Fruit fly (Drosophila melanogaster) whole organism, embryonic: ENCODE measurements around the gene Polr2M.

Experiments used
- Antp ChIP-seq: fragments of 200-800 bp; sonication (Bioruptor generic); optimal IDR thresholded peaks from 3 replicates; lab custom pipeline; 2016; ENCODE audit warnings: missing biosample characterization, missing genetic modification characterization
- Bdp1 ChIP-seq: fragments of 200-800 bp; sonication (Bioruptor generic); optimal IDR thresholded peaks from 3 replicates; lab custom pipeline; 2016; ENCODE audit warnings: missing biosample characterization, missing genetic modification characterization
- Blimp-1 ChIP-seq: fragments of 200-800 bp; sonication (Bioruptor generic); optimal IDR thresholded peaks from 3 replicates; lab custom pipeline; 2018; ENCODE audit warnings: missing biosample characterization, missing genetic modification characterization, mild to moderate bottlenecking, moderate library complexity, missing genetic modification reagents
- C15 ChIP-seq: fragments of 200-800 bp; sonication (Bioruptor generic); IDR thresholded peaks from 3 replicates; pipeline ENCODE4 v1.3.6; 2022; ENCODE audit warnings: missing biosample characterization, missing genetic modification characterization
- CG11247 ChIP-seq: fragments of 200-800 bp; sonication (Bioruptor generic); IDR thresholded peaks from 2 replicates; pipeline ENCODE4 v1.3.6; 2022; ENCODE audit warnings: missing biosample characterization, missing genetic modification characterization
- CG13775 ChIP-seq: fragments of 200-800 bp; sonication (Bioruptor generic); optimal IDR thresholded peaks from 3 replicates; lab custom pipeline; 2017; ENCODE audit warnings: missing biosample characterization, mild to moderate bottlenecking, missing genetic modification characterization
- CG14050 ChIP-seq: fragments of 200-800 bp; sonication (Bioruptor generic); IDR thresholded peaks from 3 replicates; pipeline ENCODE4 v1.3.6; 2022; ENCODE audit warnings: missing biosample characterization, missing genetic modification characterization
- CG14965 ChIP-seq: fragments of 200-800 bp; sonication (Bioruptor generic); optimal IDR thresholded peaks from 2 replicates; lab custom pipeline; 2016; ENCODE audit warnings: missing biosample characterization, missing genetic modification characterization, borderline replicate concordance
- CG1602 ChIP-seq: fragments of 200-800 bp; sonication (Bioruptor generic); optimal IDR thresholded peaks from 3 replicates; lab custom pipeline; 2016; ENCODE audit warnings: missing biosample characterization, missing genetic modification characterization
- CG16813 ChIP-seq: fragments of 200-800 bp; sonication (Bioruptor generic); IDR thresholded peaks from 3 replicates; pipeline ENCODE4 v1.3.6; 2022; ENCODE audit warnings: missing biosample characterization, missing genetic modification characterization; ENCODE audit not compliant: partially characterized antibody
- CG2712 ChIP-seq: fragments of 200-800 bp; optimal IDR thresholded peaks from 3 replicates; lab custom pipeline; 2019; ENCODE audit warnings: missing biosample characterization, mild to moderate bottlenecking, missing genetic modification characterization, moderate library complexity
- CG31388 ChIP-seq: fragments of 200-800 bp; sonication (Bioruptor generic); optimal IDR thresholded peaks from 2 replicates; lab custom pipeline; 2016; ENCODE audit warnings: missing biosample characterization, missing genetic modification characterization
- CG3281 ChIP-seq: fragments of 200-800 bp; sonication (Bioruptor generic); optimal IDR thresholded peaks from 3 replicates; lab custom pipeline; 2017; ENCODE audit warnings: missing biosample characterization, mild to moderate bottlenecking, missing genetic modification characterization
- CG3726 ChIP-seq: fragments of 200-800 bp; sonication (Bioruptor generic); IDR thresholded peaks from 3 replicates; pipeline ENCODE4, ENCODE4 v1.3.6; 2022; ENCODE audit warnings: missing biosample characterization, missing genetic modification characterization
- CG43689 ChIP-seq: fragments of 200-800 bp; sonication (Bioruptor generic); IDR thresholded peaks from 2 replicates; pipeline ENCODE4 v1.3.6; 2022; ENCODE audit warnings: missing biosample characterization, missing genetic modification characterization
- CG6272 ChIP-seq: fragments of 200-800 bp; sonication (Bioruptor generic); IDR thresholded peaks from 2 replicates; pipeline ENCODE4 v1.3.6; 2022; ENCODE audit warnings: missing biosample characterization, missing genetic modification characterization
- CG7963 ChIP-seq: fragments of 200-800 bp; sonication (Bioruptor generic); IDR thresholded peaks from 3 replicates; pipeline ENCODE4 v1.3.6; 2022; ENCODE audit warnings: missing biosample characterization, missing genetic modification characterization; ENCODE audit not compliant: partially characterized antibody
- CG8089 ChIP-seq: fragments of 200-800 bp; sonication (Bioruptor generic); optimal IDR thresholded peaks from 3 replicates; lab custom pipeline; 2016; ENCODE audit warnings: missing biosample characterization, missing genetic modification characterization
- CHES-1-like ChIP-seq: fragments of 200-800 bp; sonication (Bioruptor generic); optimal IDR thresholded peaks from 2 replicates; lab custom pipeline; 2016; ENCODE audit warnings: missing biosample characterization, missing genetic modification characterization
- GATAe ChIP-seq: fragments of 200-800 bp; sonication (Bioruptor generic); conservative IDR thresholded peaks from 2 replicates; pipeline ENCODE4 v1.3.6; 2022; ENCODE audit warnings: missing biosample characterization, missing genetic modification characterization
- Gsc ChIP-seq: fragments of 200-800 bp; sonication (Bioruptor generic); IDR thresholded peaks from 2 replicates; pipeline ENCODE4 v1.3.6; 2022; ENCODE audit warnings: missing biosample characterization, missing genetic modification characterization
- HmgD ChIP-seq: fragments of 200-800 bp; sonication (Bioruptor generic); optimal IDR thresholded peaks from 3 replicates; lab custom pipeline; 2016; ENCODE audit warnings: missing biosample characterization, missing genetic modification characterization
- Hsf ChIP-seq: fragments of 200-800 bp; sonication (Bioruptor generic); optimal IDR thresholded peaks from 3 replicates; lab custom pipeline; 2016; ENCODE audit warnings: missing biosample characterization, missing genetic modification characterization
- Mad ChIP-seq: fragments of 200-800 bp; sonication (Bioruptor generic); optimal IDR thresholded peaks from 2 replicates; lab custom pipeline; 2016; ENCODE audit warnings: missing biosample characterization, missing genetic modification characterization
- Nf-YC ChIP-seq: fragments of 200-800 bp; optimal IDR thresholded peaks from 3 replicates; lab custom pipeline; 2019; ENCODE audit warnings: missing biosample characterization, mild to moderate bottlenecking, missing genetic modification characterization, moderate library complexity
- Ravus ChIP-seq: fragments of 200-800 bp; sonication (Bioruptor generic); IDR thresholded peaks from 2 replicates; pipeline ENCODE4 v1.3.6; 2022; ENCODE audit warnings: missing biosample characterization, missing genetic modification characterization
- Scr ChIP-seq: fragments of 200-800 bp; sonication (Bioruptor generic); IDR thresholded peaks from 2 replicates; pipeline ENCODE4 v1.3.6; 2022; ENCODE audit warnings: missing biosample characterization, missing genetic modification characterization; ENCODE audit not compliant: partially characterized antibody
- Side ChIP-seq: fragments of 200-800 bp; sonication (Bioruptor generic); optimal IDR thresholded peaks from 2 replicates; lab custom pipeline; 2016; ENCODE audit warnings: missing biosample characterization, missing genetic modification characterization
- Taf1 ChIP-seq: fragments of 200-800 bp; sonication (Bioruptor generic); IDR thresholded peaks from 2 replicates; pipeline ENCODE4 v1.3.6; 2022; ENCODE audit warnings: missing biosample characterization, missing genetic modification characterization
- Xbp1 ChIP-seq: fragments of 200-800 bp; sonication (Bioruptor generic); optimal IDR thresholded peaks from 3 replicates; lab custom pipeline; 2016; ENCODE audit warnings: missing biosample characterization, mild to moderate bottlenecking, missing genetic modification characterization
- ap ChIP-seq: fragments of 200-800 bp; sonication (Bioruptor generic); IDR thresholded peaks from 2 replicates; pipeline ENCODE4 v1.3.6; 2022; ENCODE audit warnings: missing biosample characterization, missing genetic modification characterization
- chif ChIP-seq, 2 experiments: fragments of 200-800 bp; sonication (Bioruptor generic); optimal IDR thresholded peaks; 3 replicates each; lab custom pipeline; 2016; ENCODE audit warnings: missing biosample characterization in 2 of 2, missing genetic modification characterization in 2 of 2
- chinmo ChIP-seq: fragments of 200-800 bp; sonication (Bioruptor generic); IDR thresholded peaks from 4 replicates; pipeline ENCODE4 v1.3.6; 2022; ENCODE audit warnings: missing biosample characterization, missing genetic modification characterization; ENCODE audit not compliant: partially characterized antibody
- fru ChIP-seq: fragments of >200 bp; optimal IDR thresholded peaks from 2 replicates; lab custom pipeline; 2017
- gcm ChIP-seq: fragments of 200-800 bp; sonication (Bioruptor generic); optimal IDR thresholded peaks from 2 replicates; lab custom pipeline; 2019; ENCODE audit warnings: missing biosample characterization, mild to moderate bottlenecking, missing genetic modification characterization, moderate library complexity
- gt ChIP-seq: fragments of 200-800 bp; sonication (Bioruptor generic); IDR thresholded peaks from 2 replicates; pipeline ENCODE4 v1.3.6; 2022; ENCODE audit warnings: missing biosample characterization, missing genetic modification characterization
- hkb ChIP-seq, 2 experiments: fragments of 200-800 bp in 1 of 2; fragments of >200 bp in 1 of 2; sonication (Bioruptor generic) in 1 of 2; IDR thresholded peaks in 1 of 2; optimal IDR thresholded peaks in 1 of 2; 2 replicates each; pipeline versions ENCODE4 v1.3.6 to Lab custom; 2017 to 2022; ENCODE audit warnings: missing biosample characterization in 1 of 2, missing genetic modification characterization in 1 of 2
- knrl ChIP-seq: fragments of 200-800 bp; sonication (Bioruptor generic); IDR thresholded peaks from 3 replicates; pipeline ENCODE4 v1.3.6; 2022; ENCODE audit warnings: missing biosample characterization, missing genetic modification characterization; ENCODE audit not compliant: partially characterized antibody
- maf-S ChIP-seq: fragments of 200-800 bp; sonication (Bioruptor generic); optimal IDR thresholded peaks from 2 replicates; lab custom pipeline; 2016; ENCODE audit warnings: missing biosample characterization, missing genetic modification characterization
- mirr ChIP-seq: fragments of 200-800 bp; sonication (Bioruptor generic); optimal IDR thresholded peaks from 3 replicates; lab custom pipeline; 2018; ENCODE audit warnings: missing biosample characterization, mild to moderate bottlenecking, missing genetic modification characterization
- nau ChIP-seq: fragments of 200-800 bp; sonication (Bioruptor generic); optimal IDR thresholded peaks from 3 replicates; lab custom pipeline; 2017; ENCODE audit warnings: missing biosample characterization, mild to moderate bottlenecking, missing genetic modification characterization, missing genetic modification reagents
- odd ChIP-seq: fragments of 200-800 bp; sonication (Bioruptor generic); optimal IDR thresholded peaks from 2 replicates; lab custom pipeline; 2017; ENCODE audit warnings: missing biosample characterization, mild to moderate bottlenecking, missing genetic modification characterization
- peb ChIP-seq: fragments of 200-800 bp; sonication (Bioruptor generic); IDR thresholded peaks from 2 replicates; pipeline ENCODE4 v1.3.6; 2022; ENCODE audit warnings: missing biosample characterization, missing genetic modification characterization
- pfk ChIP-seq: fragments of 200-800 bp; sonication (Bioruptor generic); optimal IDR thresholded peaks from 2 replicates; lab custom pipeline; 2018; ENCODE audit warnings: missing biosample characterization, mild to moderate bottlenecking, missing genetic modification characterization, moderate library complexity
- pzg ChIP-seq: fragments of 200-800 bp; sonication (Bioruptor generic); optimal IDR thresholded peaks from 3 replicates; lab custom pipeline; 2018; ENCODE audit warnings: missing biosample characterization, mild to moderate bottlenecking, missing genetic modification characterization, moderate library complexity
- slbo ChIP-seq: fragments of 200-800 bp; sonication (Bioruptor generic); IDR thresholded peaks from 2 replicates; pipeline ENCODE4 v1.3.6; 2022; ENCODE audit warnings: missing biosample characterization, missing genetic modification characterization
- ssp ChIP-seq: fragments of 200-800 bp; sonication (Bioruptor generic); IDR thresholded peaks from 2 replicates; pipeline ENCODE4 v1.3.6; 2022; ENCODE audit warnings: missing biosample characterization, missing genetic modification characterization
- tna ChIP-seq: fragments of 200-800 bp; sonication (Bioruptor generic); IDR thresholded peaks from 2 replicates; pipeline ENCODE4 v1.3.6; 2022; ENCODE audit warnings: missing biosample characterization, missing genetic modification characterization; ENCODE audit not compliant: partially characterized antibody
- twi ChIP-seq: fragments of 200-800 bp; optimal IDR thresholded peaks from 2 replicates; lab custom pipeline; 2019; ENCODE audit warnings: missing biosample characterization, mild to moderate bottlenecking, missing genetic modification characterization, moderate library complexity
- unpg ChIP-seq: fragments of 200-800 bp; sonication (Bioruptor generic); optimal IDR thresholded peaks from 3 replicates; lab custom pipeline; 2018; ENCODE audit warnings: missing biosample characterization, mild to moderate bottlenecking, missing genetic modification characterization, moderate library complexity
- wek ChIP-seq: fragments of 200-800 bp; sonication (Bioruptor generic); optimal IDR thresholded peaks from 3 replicates; lab custom pipeline; 2018; ENCODE audit warnings: missing biosample characterization, mild to moderate bottlenecking, missing genetic modification characterization, moderate library complexity

Gene Polr2M

DNA sequence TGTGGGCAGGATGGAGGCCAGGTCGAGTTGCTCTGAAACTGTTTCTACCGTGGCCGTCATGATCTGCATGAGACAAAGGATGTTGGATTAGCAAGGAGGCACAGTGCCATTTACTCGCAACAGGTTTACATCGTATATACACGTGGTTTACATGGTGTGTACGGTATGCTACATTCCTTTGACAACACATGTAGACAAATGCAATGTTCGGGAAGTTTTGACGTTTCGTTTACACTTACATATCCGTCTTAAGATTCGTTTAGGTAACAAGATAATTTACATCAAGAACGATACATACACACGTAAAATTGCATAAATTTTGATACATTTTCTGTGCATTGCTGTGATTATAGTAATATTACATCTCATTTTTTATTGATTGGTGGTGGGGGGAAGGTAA, 9.7 kb downstream of the Polr2M start:
- TF ChIP-seq wek (GFP tag; lab: Kevin White, UChicago) (no peak), slbo (GFP tag; lab: Robert Waterston, UW) (no peak), Scr (GFP tag; lab: Robert Waterston, UW) (peak; percentile 36; the same call in 1 of the 2 replicates), C15 (GFP tag; lab: Robert Waterston, UW) (no peak), nau (no peak), gcm (GFP tag; lab: Kevin White, UChicago) (no peak), Blimp-1 (no peak), ap (GFP tag; lab: Robert Waterston, UW) (no peak), CG14965 (GFP tag; lab: Kevin White, UChicago) (no peak), CG8089 (GFP tag; lab: Kevin White, UChicago) (no peak), CG31388 (no peak), twi (tag; lab: Kevin White, UChicago) (no peak), CG3281 (no peak), Mad (GFP tag; lab: Kevin White, UChicago) (no peak), gt (GFP tag; lab: Robert Waterston, UW) (no peak), hkb (optimal IDR thresholded peaks at IDR 0.05; lab: Kevin White, UChicago) (no peak), hkb (GFP tag; IDR thresholded peaks at IDR 0.05; lab: Robert Waterston, UW) (no peak), Xbp1 (GFP tag; lab: Kevin White, UChicago) (no peak), peb (GFP tag; lab: Robert Waterston, UW) (no peak), GATAe (GFP tag; lab: Robert Waterston, UW) (no peak), unpg (GFP tag; lab: Kevin White, UChicago) (no peak), pfk (no peak), mirr (no peak), HmgD (GFP tag; lab: Kevin White, UChicago) (no peak), CG43689 (GFP tag; lab: Robert Waterston, UW) (no peak), knrl (GFP tag; lab: Robert Waterston, UW) (peak; percentile 73), CG14050 (GFP tag; lab: Robert Waterston, UW) (no peak), CG16813 (GFP tag; lab: Robert Waterston, UW) (peak; percentile 81), CG3726 (no peak), Antp (GFP tag; lab: Kevin White, UChicago) (no peak), maf-S (GFP tag; lab: Kevin White, UChicago) (no peak), fru (lab: Kevin White, UChicago) (no peak), pzg (GFP tag; lab: Kevin White, UChicago) (no peak), odd (GFP tag; lab: Kevin White, UChicago) (no peak), Ravus (no peak), tna (GFP tag; lab: Robert Waterston, UW) (0 out of 2 replicates have a peak, but pooled peaks have one; percentile 40), CG7963 (peak; percentile 73), CG6272 (GFP tag; lab: Robert Waterston, UW) (0 out of 2 replicates have a peak, but pooled peaks have one; percentile 7), chinmo (GFP tag; lab: Robert Waterston, UW) (0 out of 4 replicates have a peak, but pooled peaks have one; percentile 22), chif (GFP tag; optimal IDR thresholded peaks at IDR 0.05; lab: Kevin White, UChicago) (no peak), CG1602 (GFP tag; lab: Kevin White, UChicago) (no peak), Gsc (GFP tag; lab: Robert Waterston, UW) (no peak), Hsf (GFP tag; lab: Kevin White, UChicago) (no peak), CG11247 (no peak), Nf-YC (no peak), CG2712 (tag; lab: Kevin White, UChicago) (no peak), Side (GFP tag; lab: Kevin White, UChicago) (peak; percentile 22), Taf1 (GFP tag; lab: Robert Waterston, UW) (no peak), CG13775 (GFP tag; lab: Kevin White, UChicago) (no peak), Bdp1 (GFP tag; lab: Kevin White, UChicago) (no peak), CHES-1-like (GFP tag; lab: Kevin White, UChicago) (no peak), ssp (GFP tag; lab: Robert Waterston, UW) (no peak)
